Worm (Caenorhabditis elegans) whole organism, mixed stage, embryonic: ENCODE results near the gene col-20.

ENCODE experiments used
- M03D4.4 ChIP-seq: sonication (generic microtip); optimal IDR thresholded peaks from 2 replicates; lab custom pipeline; 2017; ENCODE audit warnings: mild to moderate bottlenecking, missing genetic modification characterization, missing compliant biosample characterization
- bed-3 ChIP-seq: fragments of 200-800 bp; sonication (Bioruptor generic); optimal IDR thresholded peaks from 3 replicates; lab custom pipeline; 2018; ENCODE audit warnings: mild to moderate bottlenecking, missing genetic modification characterization, moderate library complexity, missing compliant biosample characterization
- blmp-1 ChIP-seq: fragments of 150-350 bp; optimal IDR thresholded peaks from 2 replicates; lab custom pipeline; 2014; ENCODE audit warnings: missing biosample characterization, missing genetic modification characterization
- ceh-39 ChIP-seq: fragments of 150-350 bp; optimal IDR thresholded peaks from 2 replicates; lab custom pipeline; 2014; ENCODE audit warnings: missing biosample characterization, missing genetic modification characterization
- ceh-43 ChIP-seq: fragments of 200-800 bp; sonication (Bioruptor generic); optimal IDR thresholded peaks from 2 replicates; lab custom pipeline; 2018; ENCODE audit warnings: mild to moderate bottlenecking, missing genetic modification characterization, moderate library complexity, missing compliant biosample characterization
- ceh-83 ChIP-seq: fragments of 200-800 bp; sonication (Bioruptor generic); optimal IDR thresholded peaks from 2 replicates; lab custom pipeline; 2018; ENCODE audit warnings: mild to moderate bottlenecking, missing genetic modification characterization, missing compliant biosample characterization
- ces-1 ChIP-seq: fragments of 150-350 bp; optimal IDR thresholded peaks from 2 replicates; lab custom pipeline; 2014; ENCODE audit warnings: missing biosample characterization, missing genetic modification reagents, missing genetic modification characterization
- cnd-1 ChIP-seq: fragments of 200-800 bp; sonication (Bioruptor generic); optimal IDR thresholded peaks from 2 replicates; lab custom pipeline; 2018; ENCODE audit warnings: mild to moderate bottlenecking, missing genetic modification characterization, missing compliant biosample characterization
- drap-1 ChIP-seq: fragments of 200-800 bp; sonication (Bioruptor generic); optimal IDR thresholded peaks from 3 replicates; lab custom pipeline; 2018; ENCODE audit warnings: mild to moderate bottlenecking, missing genetic modification characterization, missing compliant biosample characterization
- elt-1 ChIP-seq: sonication (generic microtip); optimal IDR thresholded peaks from 2 replicates; lab custom pipeline; 2017; ENCODE audit warnings: missing genetic modification characterization, mild to moderate bottlenecking, missing compliant biosample characterization, antibody characterized with exemption, moderate library complexity, borderline replicate concordance; ENCODE audit not compliant: insufficient read depth
- elt-3 ChIP-seq: fragments of 150-350 bp; optimal IDR thresholded peaks from 2 replicates; lab custom pipeline; 2014; ENCODE audit warnings: missing biosample characterization, missing genetic modification characterization
- flh-1 ChIP-seq: fragments of 200-800 bp; sonication (Bioruptor generic); optimal IDR thresholded peaks from 2 replicates; lab custom pipeline; 2018; ENCODE audit warnings: mild to moderate bottlenecking, missing genetic modification characterization, moderate library complexity, missing compliant biosample characterization
- ham-2 ChIP-seq: fragments of 200-800 bp; sonication (Bioruptor generic); optimal IDR thresholded peaks from 2 replicates; lab custom pipeline; 2018; ENCODE audit warnings: mild to moderate bottlenecking, missing genetic modification characterization, missing compliant biosample characterization
- hlh-1 ChIP-seq: fragments of 150-350 bp; optimal IDR thresholded peaks from 2 replicates; lab custom pipeline; 2014; ENCODE audit warnings: missing biosample characterization, missing genetic modification reagents, missing genetic modification characterization
- lin-13 ChIP-seq: fragments of 150-350 bp; optimal IDR thresholded peaks from 2 replicates; lab custom pipeline; 2014; ENCODE audit warnings: missing biosample characterization, missing genetic modification characterization
- lin-32 ChIP-seq: fragments of 200-800 bp; sonication (Bioruptor generic); optimal IDR thresholded peaks from 2 replicates; lab custom pipeline; 2018; ENCODE audit warnings: mild to moderate bottlenecking, missing genetic modification characterization, missing compliant biosample characterization
- lsy-2 ChIP-seq: fragments of 150-350 bp; optimal IDR thresholded peaks from 2 replicates; lab custom pipeline; 2014; ENCODE audit warnings: missing biosample characterization, missing genetic modification characterization
- mab-5 ChIP-seq: fragments of 150-350 bp; optimal IDR thresholded peaks from 2 replicates; lab custom pipeline; 2014; ENCODE audit warnings: missing biosample characterization, missing genetic modification characterization
- mep-1 ChIP-seq: fragments of 150-350 bp; optimal IDR thresholded peaks from 2 replicates; lab custom pipeline; 2017; ENCODE audit warnings: missing biosample characterization, missing genetic modification reagents, missing genetic modification characterization, inconsistent platforms
- nhr-12 ChIP-seq: fragments of 150-350 bp; optimal IDR thresholded peaks from 2 replicates; lab custom pipeline; 2014; ENCODE audit warnings: missing biosample characterization, missing genetic modification characterization
- nhr-237 ChIP-seq: fragments of 150-350 bp; optimal IDR thresholded peaks from 2 replicates; lab custom pipeline; 2014; ENCODE audit warnings: missing biosample characterization, missing genetic modification characterization
- nhr-28 ChIP-seq: fragments of 150-350 bp; optimal IDR thresholded peaks from 2 replicates; lab custom pipeline; 2014; ENCODE audit warnings: missing biosample characterization, missing genetic modification characterization
- nhr-76 ChIP-seq: sonication (generic microtip); optimal IDR thresholded peaks from 2 replicates; lab custom pipeline; 2017; ENCODE audit warnings: missing biosample characterization, missing genetic modification characterization
- pha-4 ChIP-seq: fragments of 150-350 bp; optimal IDR thresholded peaks from 2 replicates; lab custom pipeline; 2018; ENCODE audit warnings: missing biosample characterization, missing genetic modification reagents, missing genetic modification characterization
- sem-2 ChIP-seq: fragments of 200-800 bp; sonication (Bioruptor generic); optimal IDR thresholded peaks from 2 replicates; lab custom pipeline; 2018; ENCODE audit warnings: mild to moderate bottlenecking, missing genetic modification characterization, missing compliant biosample characterization
- snpc-4 ChIP-seq: fragments of 150-350 bp; optimal IDR thresholded peaks from 2 replicates; lab custom pipeline; 2014; ENCODE audit warnings: missing biosample characterization, missing genetic modification characterization
- sptf-1 ChIP-seq: sonication (generic microtip); optimal IDR thresholded peaks from 2 replicates; lab custom pipeline; 2017; ENCODE audit warnings: mild to moderate bottlenecking, missing genetic modification characterization, moderate library complexity, missing compliant biosample characterization
- tbx-8 ChIP-seq: fragments of 200-800 bp; sonication (Bioruptor generic); optimal IDR thresholded peaks from 2 replicates; lab custom pipeline; 2018; ENCODE audit warnings: mild to moderate bottlenecking, missing genetic modification characterization, moderate library complexity, missing compliant biosample characterization
- unc-120 ChIP-seq: sonication (generic microtip); optimal IDR thresholded peaks from 2 replicates; lab custom pipeline; 2017; ENCODE audit warnings: missing genetic modification characterization, missing compliant biosample characterization; ENCODE audit not compliant: poor library complexity, severe bottlenecking
- unc-39 ChIP-seq: fragments of 150-350 bp; optimal IDR thresholded peaks from 2 replicates; lab custom pipeline; 2014; ENCODE audit warnings: missing biosample characterization, missing genetic modification characterization
- unc-62 ChIP-seq: fragments of 150-350 bp; optimal IDR thresholded peaks from 2 replicates; lab custom pipeline; 2014; ENCODE audit warnings: missing biosample characterization, missing genetic modification reagents, missing genetic modification characterization
- zip-8 ChIP-seq: fragments of 150-350 bp; optimal IDR thresholded peaks from 2 replicates; lab custom pipeline; 2014; ENCODE audit warnings: missing biosample characterization, missing genetic modification characterization
- ztf-11 ChIP-seq: fragments of 150-350 bp; optimal IDR thresholded peaks from 2 replicates; lab custom pipeline; 2014; ENCODE audit warnings: missing biosample characterization, missing genetic modification characterization

col-20 gene

DNA sequence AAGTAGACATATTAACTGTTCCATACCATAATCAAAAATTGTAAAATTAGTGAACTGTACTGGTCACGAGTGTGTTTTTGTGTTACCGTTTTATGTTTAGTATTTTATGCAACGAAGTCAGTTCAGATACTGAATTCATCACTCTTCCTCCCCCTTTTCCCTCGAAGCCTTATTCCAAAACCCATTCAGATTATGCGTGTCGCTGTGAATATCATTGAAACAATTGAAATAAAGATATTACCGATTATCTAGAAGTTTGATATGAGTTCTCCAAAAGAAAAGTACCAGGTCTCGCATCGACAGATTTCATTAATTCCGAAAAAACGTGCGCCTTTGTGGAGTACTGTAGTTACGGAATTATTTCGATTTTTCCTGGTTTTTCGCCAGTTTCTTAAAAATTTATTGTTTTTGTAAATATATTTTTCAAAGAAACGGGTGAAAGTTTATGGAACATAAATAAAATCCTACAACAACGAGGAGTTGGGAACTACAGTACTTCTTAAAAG, 11.6 kb downstream of the col-20 start:
- no peak for TF ChIP-seq M03D4.4 (tag; lab: Kevin White, UChicago)
- TF ChIP-seq ztf-11 = no peak
- no peak for TF ChIP-seq nhr-76 (tag; lab: Kevin White, UChicago)
- no peak for TF ChIP-seq ces-1 (GFP tag; lab: Kevin White, UChicago)
- TF ChIP-seq lsy-2 = no peak
- no peak for TF ChIP-seq snpc-4
- TF ChIP-seq mab-5 (tag; lab: Kevin White, UChicago) = no peak
- no peak for TF ChIP-seq drap-1 (GFP tag; lab: Kevin White, UChicago)
- no peak for TF ChIP-seq unc-39 (tag; lab: Kevin White, UChicago)
- no peak for TF ChIP-seq elt-3
- TF ChIP-seq ceh-39 (tag; lab: Kevin White, UChicago) = no peak

DNA sequence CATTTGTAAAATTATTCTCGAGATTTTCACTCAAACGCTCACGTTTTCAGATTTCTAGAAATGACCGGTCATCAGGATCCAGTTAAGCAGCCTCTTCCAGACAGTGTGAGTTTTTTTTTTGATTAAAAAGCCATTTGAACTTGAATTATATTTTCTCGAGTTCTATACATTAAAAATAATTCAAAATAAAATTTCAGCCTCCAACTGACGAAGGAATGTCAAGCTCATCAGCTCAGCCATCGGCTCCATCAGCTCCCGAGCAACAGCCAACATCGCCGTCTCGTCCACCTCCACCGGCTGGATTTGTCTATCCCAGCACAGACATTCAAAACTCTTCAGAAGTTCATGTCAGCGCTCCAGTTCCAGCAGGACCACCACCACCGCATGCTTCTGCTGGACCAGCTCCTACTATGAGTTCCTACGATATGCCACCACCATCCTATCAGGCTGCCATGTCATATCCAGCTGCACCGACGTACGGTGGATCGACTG, 12.7 kb downstream of the col-20 start, which contains the start of gene F11G11.5:
Gene F11G11.5, plus strand, starts transcription at position 51 of the 492 bp plus-strand sequence.
- TF ChIP-seq snpc-4 (no peak), elt-1 (tag; lab: Kevin White, UChicago) (no peak), ces-1 (GFP tag; lab: Kevin White, UChicago) (no peak), drap-1 (GFP tag; lab: Kevin White, UChicago) (no peak), sem-2 (no peak), mab-5 (tag; lab: Kevin White, UChicago) (no peak), unc-39 (tag; lab: Kevin White, UChicago) (no peak), nhr-237 (tag; lab: Kevin White, UChicago) (no peak), elt-3 (no peak), ceh-83 (GFP tag; lab: Kevin White, UChicago) (no peak)

- TF ChIP-seq nhr-12 = no peak
- TF ChIP-seq nhr-237 (tag; lab: Kevin White, UChicago) = no peak
- no peak for TF ChIP-seq sptf-1 (tag; lab: Kevin White, UChicago)
- no peak for TF ChIP-seq hlh-1 (tag; lab: Kevin White, UChicago)
- no peak for TF ChIP-seq unc-62 (GFP tag; lab: Kevin White, UChicago)
- TF ChIP-seq nhr-76 (tag; lab: Kevin White, UChicago) = no peak
- no peak for TF ChIP-seq cnd-1
- no peak for TF ChIP-seq pha-4 (tag; lab: Kevin White, UChicago)
- TF ChIP-seq drap-1 (GFP tag; lab: Kevin White, UChicago) = no peak
- no peak for TF ChIP-seq tbx-8 (GFP tag; lab: Kevin White, UChicago)
These were observed 13.5 kb downstream of the col-20 start for ce11 chrII:4857086-4857485.

DNA sequence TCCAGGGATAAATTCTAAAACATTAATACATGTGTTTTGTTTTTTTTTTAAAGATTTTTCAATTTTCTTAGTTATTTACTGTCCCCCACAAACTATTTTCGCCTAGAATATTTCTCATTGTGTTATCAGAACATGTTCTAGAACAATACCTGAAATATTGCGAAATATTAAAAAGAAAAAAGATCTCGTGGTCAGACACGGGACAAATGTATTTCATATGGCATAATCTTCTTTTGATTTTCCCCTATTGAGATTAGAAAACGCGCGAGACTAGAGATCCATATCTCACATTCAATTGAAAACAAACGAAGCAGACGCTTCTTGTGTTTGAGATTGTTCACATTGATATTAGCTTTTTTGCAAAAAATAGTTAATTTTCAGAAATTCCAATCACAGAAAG, 14.5 kb downstream of the col-20 start:
- peak; percentile 65 for TF ChIP-seq elt-1 (tag; lab: Kevin White, UChicago)
- TF ChIP-seq nhr-12 = no peak

DNA sequence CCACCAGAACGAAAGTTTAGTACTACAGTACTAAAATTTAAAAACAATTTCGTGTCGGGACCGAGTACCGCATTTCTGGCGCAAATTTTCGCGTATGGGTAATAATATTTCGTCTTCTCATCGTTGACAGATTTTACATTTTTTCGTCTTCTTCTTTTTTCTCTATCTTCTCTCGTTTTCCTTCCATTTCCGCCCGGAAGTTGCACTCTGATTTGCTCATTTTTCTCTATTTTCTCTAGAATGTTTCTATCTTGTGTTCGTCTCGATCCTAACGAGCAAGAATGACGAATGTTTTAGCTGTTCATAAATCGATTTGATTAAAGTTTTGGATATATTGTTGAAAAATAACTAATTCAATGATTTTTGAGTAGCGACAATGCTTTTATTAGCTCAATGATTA, 15.1 kb downstream of the col-20 start:
- TF ChIP-seq ces-1 (GFP tag; lab: Kevin White, UChicago) (no peak), unc-120 (tag; lab: Kevin White, UChicago) (peak; percentile 5)

DNA sequence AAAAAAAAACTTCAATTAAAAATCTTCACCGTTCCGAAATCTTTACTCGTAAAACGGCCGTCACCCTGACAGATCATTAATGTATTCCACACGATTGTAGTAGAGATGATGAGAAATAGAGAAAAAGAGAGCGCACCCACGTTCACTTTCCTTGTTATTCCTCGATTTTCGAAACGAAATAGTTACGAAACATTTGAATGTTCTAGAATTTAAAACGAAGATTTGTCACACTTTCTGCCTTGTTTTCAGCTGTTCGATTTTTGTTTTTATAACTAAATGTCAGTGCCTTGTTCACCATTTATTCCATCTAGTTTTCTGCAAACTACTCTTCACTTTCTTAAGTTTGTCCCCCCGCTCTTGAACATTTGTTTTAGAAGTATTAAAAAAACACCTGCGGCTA, 15.8 kb downstream of the col-20 start:
- TF ChIP-seq lin-32 (GFP tag; lab: Kevin White, UChicago) (no peak), mab-5 (tag; lab: Kevin White, UChicago) (no peak), sptf-1 (tag; lab: Kevin White, UChicago) (no peak), cnd-1 (no peak), sem-2 (no peak), unc-62 (GFP tag; lab: Kevin White, UChicago) (no peak), tbx-8 (GFP tag; lab: Kevin White, UChicago) (no peak), ces-1 (GFP tag; lab: Kevin White, UChicago) (no peak)
- TF ChIP-seq, all 35 proteins: peak for 0

DNA sequence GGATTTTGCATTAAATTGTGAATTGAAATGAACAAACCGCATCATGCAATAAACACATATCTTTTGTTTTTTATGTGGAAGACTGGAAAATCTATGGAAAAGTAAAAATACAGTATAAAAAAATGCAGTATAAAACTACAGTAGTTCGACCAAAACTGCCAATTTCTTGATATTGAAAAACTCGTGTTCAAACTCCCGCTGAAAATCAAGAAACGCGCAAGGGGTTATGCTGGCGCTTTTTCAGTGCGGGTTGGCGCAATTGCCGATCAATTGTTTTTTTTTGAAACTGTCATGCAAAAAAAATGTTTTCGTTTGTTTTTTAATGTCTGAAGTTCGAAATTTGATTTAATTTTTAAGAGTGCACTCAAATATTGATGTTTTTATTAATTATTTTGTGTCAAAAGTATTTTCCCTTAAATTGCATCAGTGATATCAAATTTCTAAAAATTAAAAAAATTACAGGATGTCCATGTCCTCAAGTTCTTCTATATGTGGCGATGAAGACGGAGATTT, 18.9 kb downstream of the col-20 start, which contains the start of gene dnj-9:
Gene dnj-9, plus strand, starts transcription at position 463 of the 513 bp plus-strand sequence.
- TF ChIP-seq nhr-28 (tag; lab: Kevin White, UChicago) = no peak
- TF ChIP-seq nhr-237 (tag; lab: Kevin White, UChicago) = peak; percentile 87
- TF ChIP-seq nhr-12 = no peak
- TF ChIP-seq cnd-1 = peak; percentile 62
- TF ChIP-seq nhr-76 (tag; lab: Kevin White, UChicago) = no peak
- peak; percentile 58 for TF ChIP-seq mab-5 (tag; lab: Kevin White, UChicago)
- peak; percentile 31 for TF ChIP-seq unc-62 (GFP tag; lab: Kevin White, UChicago)
- TF ChIP-seq mep-1 = peak; percentile 91
- no peak for TF ChIP-seq unc-120 (tag; lab: Kevin White, UChicago)
- no peak for TF ChIP-seq unc-39 (tag; lab: Kevin White, UChicago)
- peak; percentile 17 for TF ChIP-seq elt-3
- TF ChIP-seq bed-3 = peak; percentile 34
- TF ChIP-seq ceh-39 (tag; lab: Kevin White, UChicago) = peak; percentile 60
- peak; percentile 77 for TF ChIP-seq hlh-1 (tag; lab: Kevin White, UChicago)
- peak; percentile 34 for TF ChIP-seq flh-1 (GFP tag; lab: Kevin White, UChicago)
- TF ChIP-seq ceh-43 (GFP tag; lab: Kevin White, UChicago) = peak; percentile 59
- TF ChIP-seq ham-2 (GFP tag; lab: Kevin White, UChicago) = no peak
- TF ChIP-seq zip-8 (tag; lab: Kevin White, UChicago) = no peak
- peak; percentile 13 for TF ChIP-seq drap-1 (GFP tag; lab: Kevin White, UChicago)
- peak; percentile 59 for TF ChIP-seq ces-1 (GFP tag; lab: Kevin White, UChicago)
- TF ChIP-seq lin-13 (tag; lab: Kevin White, UChicago) = peak; percentile 95
- TF ChIP-seq blmp-1 (tag; lab: Kevin White, UChicago) = peak; percentile 15
- TF ChIP-seq ztf-11 = peak; percentile 9
- TF ChIP-seq M03D4.4 (tag; lab: Kevin White, UChicago) = peak; percentile 79
